Worm (Caenorhabditis elegans) whole organism, mixed stage, embryonic: ENCODE data around the gene F43D2.7.

Experiments used
- ham-2 ChIP-seq: fragments of 200-800 bp; sonication (Bioruptor generic); optimal IDR thresholded peaks from 2 replicates; lab custom pipeline; 2018; ENCODE audit warnings: mild to moderate bottlenecking, missing genetic modification characterization, missing compliant biosample characterization
- nhr-237 ChIP-seq: fragments of 150-350 bp; optimal IDR thresholded peaks from 2 replicates; lab custom pipeline; 2014; ENCODE audit warnings: missing biosample characterization, missing genetic modification characterization

- TF ChIP-seq nhr-237 (no peak), ham-2 (GFP tag; lab: Kevin White, UChicago) (no peak)
These were observed 48.3 kb upstream of the F43D2.7 start, which contains the start of gene C47E8.11 for ce11 chrV:14688097-14688912.
